Worm (Caenorhabditis elegans) whole organism, mixed stage, embryonic: ENCODE results near the gene Y57E12AL.2.

Experiments used
- blmp-1 ChIP-seq: fragments of 150-350 bp; optimal IDR thresholded peaks from 2 replicates; lab custom pipeline; 2014; ENCODE audit warnings: missing biosample characterization, missing genetic modification characterization
- ces-1 ChIP-seq: fragments of 150-350 bp; optimal IDR thresholded peaks from 2 replicates; lab custom pipeline; 2014; ENCODE audit warnings: missing biosample characterization, missing genetic modification reagents, missing genetic modification characterization
- cnd-1 ChIP-seq: fragments of 200-800 bp; sonication (Bioruptor generic); optimal IDR thresholded peaks from 2 replicates; lab custom pipeline; 2018; ENCODE audit warnings: mild to moderate bottlenecking, missing genetic modification characterization, missing compliant biosample characterization
- ham-2 ChIP-seq: fragments of 200-800 bp; sonication (Bioruptor generic); optimal IDR thresholded peaks from 2 replicates; lab custom pipeline; 2018; ENCODE audit warnings: mild to moderate bottlenecking, missing genetic modification characterization, missing compliant biosample characterization
- mab-5 ChIP-seq: fragments of 150-350 bp; optimal IDR thresholded peaks from 2 replicates; lab custom pipeline; 2014; ENCODE audit warnings: missing biosample characterization, missing genetic modification characterization
- nhr-12 ChIP-seq: fragments of 150-350 bp; optimal IDR thresholded peaks from 2 replicates; lab custom pipeline; 2014; ENCODE audit warnings: missing biosample characterization, missing genetic modification characterization
- nhr-2 ChIP-seq: fragments of 150-350 bp; optimal IDR thresholded peaks from 2 replicates; lab custom pipeline; 2014; ENCODE audit warnings: missing biosample characterization, missing genetic modification characterization
- nhr-237 ChIP-seq: fragments of 150-350 bp; optimal IDR thresholded peaks from 2 replicates; lab custom pipeline; 2014; ENCODE audit warnings: missing biosample characterization, missing genetic modification characterization
- nhr-28 ChIP-seq: fragments of 150-350 bp; optimal IDR thresholded peaks from 2 replicates; lab custom pipeline; 2014; ENCODE audit warnings: missing biosample characterization, missing genetic modification characterization
- pha-4 ChIP-seq: fragments of 150-350 bp; optimal IDR thresholded peaks from 2 replicates; lab custom pipeline; 2018; ENCODE audit warnings: missing biosample characterization, missing genetic modification reagents, missing genetic modification characterization
- unc-120 ChIP-seq: sonication (generic microtip); optimal IDR thresholded peaks from 2 replicates; lab custom pipeline; 2017; ENCODE audit warnings: missing genetic modification characterization, missing compliant biosample characterization; ENCODE audit not compliant: poor library complexity, severe bottlenecking
- unc-62 ChIP-seq: fragments of 150-350 bp; optimal IDR thresholded peaks from 2 replicates; lab custom pipeline; 2014; ENCODE audit warnings: missing biosample characterization, missing genetic modification reagents, missing genetic modification characterization
- ztf-11 ChIP-seq: fragments of 150-350 bp; optimal IDR thresholded peaks from 2 replicates; lab custom pipeline; 2014; ENCODE audit warnings: missing biosample characterization, missing genetic modification characterization

DNA sequence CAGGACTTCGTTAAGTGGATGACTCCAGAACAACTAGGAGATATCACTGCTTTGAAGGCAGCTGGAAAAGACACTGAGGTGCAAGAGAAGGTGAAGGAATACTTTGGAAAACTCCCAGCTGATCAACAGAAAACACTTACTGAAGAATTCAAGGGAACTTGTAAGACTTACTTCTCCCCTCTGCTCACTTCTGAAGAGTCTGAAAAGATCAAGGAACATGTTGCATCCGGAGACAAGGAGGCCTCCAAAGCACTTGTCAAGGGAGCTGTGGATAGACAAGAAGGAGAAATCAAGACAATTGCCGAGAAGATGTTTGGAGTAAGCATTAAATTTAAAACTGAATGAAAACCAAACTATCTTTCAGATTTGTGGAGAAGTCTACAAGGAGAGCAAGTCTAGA, 21.5 kb downstream of the Y57E12AL.2 start:
- no peak for TF ChIP-seq nhr-237 (tag; lab: Kevin White, UChicago)
- TF ChIP-seq unc-120 (tag; lab: Kevin White, UChicago) = no peak
- TF ChIP-seq blmp-1 (tag; lab: Kevin White, UChicago) = no peak
- TF ChIP-seq ztf-11 = no peak
- TF ChIP-seq nhr-12 (tag; lab: Kevin White, UChicago) = no peak
- TF ChIP-seq ham-2 (GFP tag; lab: Kevin White, UChicago) = no peak
- no peak for TF ChIP-seq cnd-1 (tag; lab: Kevin White, UChicago)
- TF ChIP-seq nhr-2 (tag; lab: Kevin White, UChicago) = no peak
- no peak for TF ChIP-seq ces-1 (GFP tag; lab: Kevin White, UChicago)
- TF ChIP-seq mab-5 = no peak
- no peak for TF ChIP-seq unc-62 (GFP tag; lab: Kevin White, UChicago)
- TF ChIP-seq pha-4 = no peak
- no peak for TF ChIP-seq nhr-28 (tag; lab: Kevin White, UChicago)
